Fruit fly (Drosophila melanogaster) whole organism, embryonic: ENCODE data around the gene CG31467.

Experiments used
- Atf3 ChIP-seq: fragments of 200-800 bp; sonication (Bioruptor generic); optimal IDR thresholded peaks from 3 replicates; lab custom pipeline; 2016; ENCODE audit warnings: missing biosample characterization, missing genetic modification characterization
- Atf6 ChIP-seq: fragments of 200-800 bp; sonication (Bioruptor generic); IDR thresholded peaks from 2 replicates; pipeline ENCODE4 v1.3.6; 2022; ENCODE audit warnings: missing biosample characterization, missing genetic modification characterization
- CG10147 ChIP-seq: fragments of 200-800 bp; sonication (Bioruptor generic); optimal IDR thresholded peaks from 2 replicates; lab custom pipeline; 2019; ENCODE audit warnings: missing biosample characterization, mild to moderate bottlenecking, missing genetic modification characterization, moderate library complexity
- CG10979 ChIP-seq: fragments of 200-800 bp; sonication (Bioruptor generic); optimal IDR thresholded peaks from 2 replicates; lab custom pipeline; 2018; ENCODE audit warnings: missing biosample characterization, mild to moderate bottlenecking, missing genetic modification characterization, moderate library complexity
- CG11085 ChIP-seq: fragments of 200-800 bp; sonication (Bioruptor generic); IDR thresholded peaks from 2 replicates; pipeline ENCODE4 v1.3.6; 2022; ENCODE audit warnings: missing biosample characterization, missing genetic modification characterization
- CG11504 ChIP-seq: fragments of 200-800 bp; sonication (Bioruptor generic); optimal IDR thresholded peaks from 3 replicates; lab custom pipeline; 2019; ENCODE audit warnings: missing biosample characterization, mild to moderate bottlenecking, missing genetic modification characterization, moderate library complexity
- CG12236 ChIP-seq: fragments of 200-800 bp; sonication (Bioruptor generic); optimal IDR thresholded peaks from 2 replicates; lab custom pipeline; 2016; ENCODE audit warnings: missing biosample characterization, missing genetic modification characterization
- CG12299 ChIP-seq: fragments of 200-800 bp; sonication (Bioruptor generic); optimal IDR thresholded peaks from 2 replicates; lab custom pipeline; 2018; ENCODE audit warnings: missing biosample characterization, mild to moderate bottlenecking, missing genetic modification characterization
- CG12391 ChIP-seq: fragments of 200-800 bp; sonication (Bioruptor generic); optimal IDR thresholded peaks from 3 replicates; lab custom pipeline; 2018; ENCODE audit warnings: missing biosample characterization, mild to moderate bottlenecking, missing genetic modification characterization, moderate library complexity
- CG13287 ChIP-seq: fragments of 200-800 bp; sonication (Bioruptor generic); IDR thresholded peaks from 2 replicates; pipeline ENCODE4 v1.3.6; 2022; ENCODE audit warnings: missing biosample characterization, missing genetic modification characterization; ENCODE audit not compliant: partially characterized antibody
- CG14014 ChIP-seq: fragments of 200-800 bp; sonication (Bioruptor generic); IDR thresholded peaks from 2 replicates; pipeline ENCODE4 v1.3.6; 2022; ENCODE audit warnings: missing biosample characterization, missing genetic modification characterization
- CG15073 ChIP-seq: fragments of 200-800 bp; sonication (Bioruptor generic); optimal IDR thresholded peaks from 2 replicates; lab custom pipeline; 2016; ENCODE audit warnings: missing biosample characterization, missing genetic modification characterization
- CG16779 ChIP-seq: fragments of 200-800 bp; sonication (Bioruptor generic); IDR thresholded peaks from 2 replicates; pipeline ENCODE4 v1.3.6; 2022; ENCODE audit warnings: missing biosample characterization, missing genetic modification characterization
- CG17361 ChIP-seq: fragments of 200-800 bp; sonication (Bioruptor generic); IDR thresholded peaks from 3 replicates; pipeline ENCODE4 v1.3.6; 2022; ENCODE audit warnings: missing biosample characterization, missing genetic modification characterization
- CG18262 ChIP-seq: fragments of 200-800 bp; optimal IDR thresholded peaks from 3 replicates; lab custom pipeline; 2019; ENCODE audit warnings: missing biosample characterization, mild to moderate bottlenecking, missing genetic modification characterization, moderate library complexity
- CG2712 ChIP-seq: fragments of 200-800 bp; optimal IDR thresholded peaks from 3 replicates; lab custom pipeline; 2019; ENCODE audit warnings: missing biosample characterization, mild to moderate bottlenecking, missing genetic modification characterization, moderate library complexity
- CG2889 ChIP-seq: fragments of 200-800 bp; sonication (Bioruptor generic); IDR thresholded peaks from 3 replicates; pipeline ENCODE4 v1.3.6; 2022; ENCODE audit warnings: missing biosample characterization, missing genetic modification characterization
- CG30431 ChIP-seq: fragments of 200-800 bp; sonication (Bioruptor generic); optimal IDR thresholded peaks from 2 replicates; lab custom pipeline; 2017; ENCODE audit warnings: missing biosample characterization, missing genetic modification characterization
- CG4424 ChIP-seq: fragments of 200-800 bp; sonication (Bioruptor generic); optimal IDR thresholded peaks from 3 replicates; lab custom pipeline; 2016; ENCODE audit warnings: missing biosample characterization, missing genetic modification characterization
- CG6272 ChIP-seq: fragments of 200-800 bp; sonication (Bioruptor generic); IDR thresholded peaks from 2 replicates; pipeline ENCODE4 v1.3.6; 2022; ENCODE audit warnings: missing biosample characterization, missing genetic modification characterization
- CG8478 ChIP-seq: fragments of >200 bp; optimal IDR thresholded peaks from 2 replicates; lab custom pipeline; 2018
- CG9817 ChIP-seq: fragments of 200-800 bp; sonication (Bioruptor generic); optimal IDR thresholded peaks from 2 replicates; lab custom pipeline; 2018; ENCODE audit warnings: missing biosample characterization, mild to moderate bottlenecking, missing genetic modification characterization, moderate library complexity
- Dp ChIP-seq: fragments of 200-800 bp; sonication (Bioruptor generic); optimal IDR thresholded peaks from 2 replicates; lab custom pipeline; 2018; ENCODE audit warnings: missing biosample characterization, mild to moderate bottlenecking, missing genetic modification characterization, moderate library complexity
- Dref ChIP-seq: fragments of 200-800 bp; sonication (Bioruptor generic); IDR thresholded peaks from 2 replicates; pipeline ENCODE4 v1.3.6; 2022; ENCODE audit warnings: missing biosample characterization, missing genetic modification characterization
- Ets65A ChIP-seq: fragments of 200-800 bp; sonication (Bioruptor generic); peaks from one replicate; lab custom pipeline; 2016; ENCODE audit warnings: missing biosample characterization, missing genetic modification characterization
- Hmr ChIP-seq: fragments of 200-800 bp; sonication (Bioruptor generic); optimal IDR thresholded peaks from 3 replicates; lab custom pipeline; 2017; ENCODE audit warnings: mild to moderate bottlenecking, missing biosample characterization, missing genetic modification reagents, missing genetic modification characterization
- Hsf ChIP-seq: fragments of 200-800 bp; sonication (Bioruptor generic); optimal IDR thresholded peaks from 3 replicates; lab custom pipeline; 2016; ENCODE audit warnings: missing biosample characterization, missing genetic modification characterization
- MESR4 ChIP-seq: fragments of 200-800 bp; sonication (Bioruptor generic); optimal IDR thresholded peaks from 2 replicates; lab custom pipeline; 2018; ENCODE audit warnings: missing biosample characterization, mild to moderate bottlenecking, missing genetic modification characterization, moderate library complexity
- Meics ChIP-seq: fragments of 200-800 bp; sonication (Bioruptor generic); optimal IDR thresholded peaks from 2 replicates; lab custom pipeline; 2017; ENCODE audit warnings: missing biosample characterization, mild to moderate bottlenecking, missing genetic modification characterization
- NC2β ChIP-seq: fragments of 200-800 bp; sonication (Bioruptor generic); optimal IDR thresholded peaks from 2 replicates; lab custom pipeline; 2016; ENCODE audit warnings: missing biosample characterization, missing genetic modification characterization
- Oaz ChIP-seq: fragments of 200-800 bp; sonication (Bioruptor generic); IDR thresholded peaks from 2 replicates; pipeline ENCODE4 v1.3.6; 2022; ENCODE audit warnings: missing biosample characterization, missing genetic modification characterization
- Spps ChIP-seq: fragments of 200-800 bp; sonication (Bioruptor generic); optimal IDR thresholded peaks from 2 replicates; lab custom pipeline; 2018; ENCODE audit warnings: missing biosample characterization, mild to moderate bottlenecking, missing genetic modification characterization
- bsh ChIP-seq, 2 experiments: fragments of 200-800 bp; sonication (Bioruptor generic); optimal IDR thresholded peaks; 2 replicates each; lab custom pipeline; 2017 to 2018; ENCODE audit warnings: mild to moderate bottlenecking in 2 of 2, missing biosample characterization in 2 of 2, missing genetic modification characterization in 2 of 2, moderate library complexity in 1 of 2
- crol ChIP-seq: fragments of 200-800 bp; sonication (Bioruptor generic); IDR thresholded peaks from 2 replicates; pipeline ENCODE4 v1.3.6; 2022; ENCODE audit warnings: missing biosample characterization, missing genetic modification characterization
- cwo ChIP-seq: fragments of 200-800 bp; sonication (Bioruptor generic); optimal IDR thresholded peaks from 3 replicates; lab custom pipeline; 2017; ENCODE audit warnings: missing biosample characterization, missing genetic modification characterization, mild to moderate bottlenecking, moderate library complexity, missing genetic modification reagents
- dmrt11E ChIP-seq: fragments of 200-800 bp; sonication (Bioruptor generic); optimal IDR thresholded peaks from 3 replicates; lab custom pipeline; 2018; ENCODE audit warnings: missing biosample characterization, mild to moderate bottlenecking, missing genetic modification characterization, moderate library complexity
- fd64A ChIP-seq: fragments of 200-800 bp; sonication (Bioruptor generic); optimal IDR thresholded peaks from 3 replicates; lab custom pipeline; 2018; ENCODE audit warnings: missing biosample characterization, mild to moderate bottlenecking, missing genetic modification characterization
- gem ChIP-seq: fragments of 200-800 bp; sonication (Bioruptor generic); optimal IDR thresholded peaks from 2 replicates; lab custom pipeline; 2019; ENCODE audit warnings: missing biosample characterization, mild to moderate bottlenecking, missing genetic modification characterization, moderate library complexity
- ind ChIP-seq: fragments of 200-800 bp; sonication (Bioruptor generic); optimal IDR thresholded peaks from 3 replicates; lab custom pipeline; 2016; ENCODE audit warnings: missing biosample characterization, missing genetic modification characterization
- jigr1 ChIP-seq: fragments of 200-800 bp; sonication (Bioruptor generic); IDR thresholded peaks from 3 replicates; pipeline ENCODE4 v1.3.6; 2022; ENCODE audit warnings: missing biosample characterization, missing genetic modification characterization
- lola ChIP-seq, 3 experiments: fragments of >200 bp in 2 of 3; fragments of 200-800 bp in 1 of 3; sonication (Bioruptor generic) in 1 of 3; optimal IDR thresholded peaks; 2 replicates each; lab custom pipeline; 2017 to 2019; ENCODE audit warnings: missing biosample characterization in 3 of 3, missing genetic modification characterization in 3 of 3, mild to moderate bottlenecking in 1 of 3, moderate library complexity in 1 of 3
- nom ChIP-seq: fragments of 200-800 bp; sonication (Bioruptor generic); optimal IDR thresholded peaks from 2 replicates; lab custom pipeline; 2017; ENCODE audit warnings: missing biosample characterization, missing genetic modification characterization, mild to moderate bottlenecking, moderate library complexity, missing genetic modification reagents
- row ChIP-seq: fragments of 200-800 bp; sonication (Bioruptor generic); IDR thresholded peaks from 3 replicates; pipeline ENCODE4 v1.3.6; 2022; ENCODE audit warnings: missing biosample characterization, missing genetic modification characterization
- scrt ChIP-seq: fragments of 200-800 bp; sonication (Bioruptor generic); optimal IDR thresholded peaks from 2 replicates; lab custom pipeline; 2018; ENCODE audit warnings: missing biosample characterization, mild to moderate bottlenecking, missing genetic modification characterization, moderate library complexity
- sens ChIP-seq: fragments of 200-800 bp; sonication (Bioruptor generic); peaks from one replicate; lab custom pipeline; 2016; ENCODE audit warnings: missing biosample characterization, missing genetic modification characterization
- twi ChIP-seq: fragments of 200-800 bp; optimal IDR thresholded peaks from 2 replicates; lab custom pipeline; 2019; ENCODE audit warnings: missing biosample characterization, mild to moderate bottlenecking, missing genetic modification characterization, moderate library complexity
- unpg ChIP-seq: fragments of 200-800 bp; sonication (Bioruptor generic); optimal IDR thresholded peaks from 3 replicates; lab custom pipeline; 2018; ENCODE audit warnings: missing biosample characterization, mild to moderate bottlenecking, missing genetic modification characterization, moderate library complexity
- zen ChIP-seq: fragments of 200-800 bp; sonication (Bioruptor generic); optimal IDR thresholded peaks from 3 replicates; lab custom pipeline; 2018; ENCODE audit warnings: missing biosample characterization, mild to moderate bottlenecking, missing genetic modification characterization, moderate library complexity
- zf30C ChIP-seq: fragments of 200-800 bp; sonication (Bioruptor generic); optimal IDR thresholded peaks from 3 replicates; lab custom pipeline; 2018; ENCODE audit warnings: missing biosample characterization, mild to moderate bottlenecking, missing genetic modification characterization

Gene CG31467

dm6 chr3R:10664942-10665341 lies 41.7 kb downstream of the CG31467 start (continued):
- TF ChIP-seq Meics (GFP tag; lab: Kevin White, UChicago) (peak; percentile 58), CG13287 (GFP tag; lab: Robert Waterston, UW) (no peak), cwo (GFP tag; lab: Kevin White, UChicago) (peak; percentile 23), CG8478 (lab: Kevin White, UChicago) (peak; percentile 87), MESR4 (GFP tag; lab: Kevin White, UChicago) (peak; percentile 4)

dm6 chr3R:10661098-10661497 lies 45.6 kb downstream of the CG31467 start:
- peak; percentile 13 for TF ChIP-seq CG11504
- TF ChIP-seq CG30431 (GFP tag; lab: Kevin White, UChicago), result peak; percentile 24
- TF ChIP-seq twi (tag; lab: Kevin White, UChicago), result no peak
- TF ChIP-seq jigr1 (GFP tag; lab: Robert Waterston, UW), result no peak
- peak; percentile 7 for TF ChIP-seq Spps
- peak; percentile 42 for TF ChIP-seq gem (tag; lab: Kevin White, UChicago)
- TF ChIP-seq lola (GFP tag; optimal IDR thresholded peaks at IDR 0.05; lab: Kevin White, UChicago), result peak in 1 of 3 experiments; percentile 27
- TF ChIP-seq Atf6 (GFP tag; lab: Robert Waterston, UW), result no peak
- TF ChIP-seq CG9817, result no peak
- no peak for TF ChIP-seq scrt
- TF ChIP-seq CG15073, result no peak
- no peak for TF ChIP-seq CG12299 (tag; lab: Kevin White, UChicago)
- TF ChIP-seq CG18262, result peak; percentile 37
- TF ChIP-seq zf30C (GFP tag; lab: Kevin White, UChicago), result peak; percentile 34
- TF ChIP-seq CG12391, result peak; percentile 5
- peak; percentile 23 for TF ChIP-seq nom (GFP tag; lab: Kevin White, UChicago)
- TF ChIP-seq Ets65A (GFP tag; lab: Kevin White, UChicago), result no peak
- TF ChIP-seq unpg (GFP tag; lab: Kevin White, UChicago), result peak; percentile 3
- TF ChIP-seq CG11085 (GFP tag; lab: Robert Waterston, UW), result no peak
- no peak for TF ChIP-seq CG10147
- no peak for TF ChIP-seq fd64A (GFP tag; lab: Kevin White, UChicago)
- no peak for TF ChIP-seq NC2β
- TF ChIP-seq Oaz (GFP tag; lab: Robert Waterston, UW), result no peak
- peak; percentile 20 for TF ChIP-seq crol
- TF ChIP-seq row, result 0 out of 3 replicates have a peak, but pooled peaks have one; percentile 20
- peak; percentile 22; the same call in 1 of the 3 replicates for TF ChIP-seq CG17361 (GFP tag; lab: Robert Waterston, UW)
- peak; percentile 60 for TF ChIP-seq dmrt11E (tag; lab: Kevin White, UChicago)
- TF ChIP-seq ind, result no peak
- peak; percentile 45 for TF ChIP-seq sens (GFP tag; lab: Kevin White, UChicago)
- no peak for TF ChIP-seq CG12236 (GFP tag; lab: Kevin White, UChicago)
- peak; percentile 44 for TF ChIP-seq CG4424 (GFP tag; lab: Kevin White, UChicago)
- no peak for TF ChIP-seq Dref (GFP tag; lab: Robert Waterston, UW)
- TF ChIP-seq CG14014 (GFP tag; lab: Robert Waterston, UW), result no peak
- TF ChIP-seq CG6272 (GFP tag; lab: Robert Waterston, UW), result no peak
- peak; percentile 48 for TF ChIP-seq CG2712 (tag; lab: Kevin White, UChicago)
- peak; percentile 10 to 22 for TF ChIP-seq bsh (GFP tag; optimal IDR thresholded peaks at IDR 0.05; lab: Kevin White, UChicago)
- peak; percentile 46 for TF ChIP-seq CG10979 (tag; lab: Kevin White, UChicago)
- no peak for TF ChIP-seq Atf3 (GFP tag; lab: Kevin White, UChicago)
- TF ChIP-seq zen (tag; lab: Kevin White, UChicago), result peak; percentile 11
- no peak for TF ChIP-seq Hmr (GFP tag; lab: Kevin White, UChicago)
- TF ChIP-seq Hsf (GFP tag; lab: Kevin White, UChicago), result no peak
- TF ChIP-seq CG16779 (GFP tag; lab: Robert Waterston, UW), result no peak
- no peak for TF ChIP-seq Dp
- TF ChIP-seq CG2889 (GFP tag; lab: Robert Waterston, UW), result no peak
